Fruit fly (Drosophila melanogaster): ENCODE results near the gene CG7208.

dm6 chr3R:18169982-18170531, 15.5 kb downstream of the CG7208 start:
- TF ChIP-seq ranshi (GFP tag; IDR thresholded peaks at IDR 0.05) (no peak), CG8478 (optimal IDR thresholded peaks at IDR 0.05) (no peak), Rx (GFP tag; IDR thresholded peaks at IDR 0.05) (no peak), Deaf1 (tag; optimal IDR thresholded peaks at IDR 0.05) (no peak), Tbp (GFP tag; optimal IDR thresholded peaks at IDR 0.05) (no peak), B-H2 (GFP tag; optimal IDR thresholded peaks at IDR 0.05) (no peak), CG11696 (GFP tag; IDR thresholded peaks at IDR 0.05) (no peak), CG1792 (GFP tag; optimal IDR thresholded peaks at IDR 0.05) (no peak), gcm (GFP tag; optimal IDR thresholded peaks at IDR 0.05) (no peak), ase (GFP tag; IDR thresholded peaks at IDR 0.05) (no peak), CG3847 (GFP tag; IDR thresholded peaks at IDR 0.05) (no peak), CG12942 (GFP tag; optimal IDR thresholded peaks at IDR 0.05) (no peak)
